Fruit fly (Drosophila melanogaster) whole organism, adult: ENCODE results near the gene CapaR.

Experiments used
- CG11617 ChIP-seq: fragments of 200-800 bp; sonication (Bioruptor generic); optimal IDR thresholded peaks from 2 replicates; lab custom pipeline; 2017; ENCODE audit warnings: mild to moderate bottlenecking, missing biosample characterization, missing genetic modification reagents, missing genetic modification characterization
- cnc ChIP-seq, 2 experiments: fragments of >200 bp; optimal IDR thresholded peaks; 2 replicates each; lab custom pipeline; 2017

CapaR gene

DNA sequence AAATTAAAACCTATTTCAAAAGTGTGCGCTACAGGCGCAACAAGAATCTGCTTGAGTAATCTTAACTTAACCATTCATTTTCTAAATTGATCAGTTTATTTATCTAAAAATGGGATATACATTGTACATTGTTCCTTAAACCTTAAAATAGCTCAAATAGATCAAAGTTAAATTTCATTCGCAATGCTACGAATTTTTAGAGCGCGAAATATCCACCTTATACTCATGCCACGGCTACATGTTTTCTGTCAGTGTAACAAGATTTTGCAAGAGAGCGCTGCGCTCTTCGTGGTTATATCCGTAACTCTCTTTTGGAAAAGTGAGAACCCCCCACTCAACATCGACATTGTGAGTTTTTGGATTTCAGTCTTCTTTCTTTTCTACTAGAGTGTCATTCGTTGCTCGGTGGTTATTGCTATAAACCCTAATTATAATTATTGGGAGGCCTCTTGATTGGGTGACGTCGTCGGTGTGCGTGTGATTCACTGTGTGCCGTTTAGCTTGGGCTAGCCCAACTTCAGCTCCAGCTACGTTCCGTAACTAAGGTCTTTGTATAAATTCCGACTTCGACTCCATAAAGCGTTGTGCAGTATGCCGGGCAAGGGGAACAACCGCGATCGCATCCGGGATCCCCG, 52.4 kb downstream of the CapaR start:
- TF ChIP-seq CG11617: peak; percentile 51
- TF ChIP-seq cnc (optimal IDR thresholded peaks at IDR 0.05; lab: Kevin White, UChicago): no peak
